Worm (Caenorhabditis elegans): ENCODE results near the gene gdh-1.

Gene gdh-1

ce11 chrIV:11950270-11950669 lies 2.8 kb upstream of the gdh-1 start, which contains the start of gene tbx-36:
tbx-36 (plus strand) TSS chrIV:11950570.
- TF ChIP-seq fkh-8 (tag; optimal IDR thresholded peaks at IDR 0.05) (no peak), sup-37 (GFP tag; optimal IDR thresholded peaks at IDR 0.05) (no peak), ceh-90 (tag; optimal IDR thresholded peaks at IDR 0.05) (no peak), efl-1 (optimal IDR thresholded peaks at IDR 0.05) (no peak), efl-1 (GFP tag; optimal IDR thresholded peaks at IDR 0.05 in 1 of 2) (peak in 1 of 2 experiments; percentile 24), lin-15B (tag; optimal IDR thresholded peaks at IDR 0.05) (no peak)

- TF ChIP-seq nhr-71 (tag; optimal IDR thresholded peaks at IDR 0.05) (peak; percentile 74), mab-9 (GFP tag; IDR thresholded peaks at IDR 0.05) (no peak), F16B12.6 (tag; optimal IDR thresholded peaks at IDR 0.05) (no peak), efl-1 (optimal IDR thresholded peaks at IDR 0.05) (peak in 1 of 2 experiments; percentile 15), efl-1 (GFP tag; optimal IDR thresholded peaks at IDR 0.05 in 1 of 2) (no peak), mep-1 (tag; optimal IDR thresholded peaks at IDR 0.05) (no peak), isw-1 (GFP tag; IDR thresholded peaks at IDR 0.05) (no peak), xbp-1 (tag; optimal IDR thresholded peaks at IDR 0.05) (peak; percentile 1), pax-3 (tag; optimal IDR thresholded peaks at IDR 0.05) (peak; percentile 37), snpc-4 (tag; optimal IDR thresholded peaks at IDR 0.05) (no peak), dsc-1 (tag; optimal IDR thresholded peaks at IDR 0.05) (no peak), fkh-4 (tag; optimal IDR thresholded peaks at IDR 0.05; ENCODE audit: borderline replicate concordance) (no peak), ztf-11 (tag; optimal IDR thresholded peaks at IDR 0.05) (no peak), ceh-8 (GFP tag; optimal IDR thresholded peaks at IDR 0.05) (no peak), snu-23 (GFP tag; optimal IDR thresholded peaks at IDR 0.05) (peak; percentile 50), fkh-10 (GFP tag; optimal IDR thresholded peaks at IDR 0.05) (no peak), dpl-1 (GFP tag; optimal IDR thresholded peaks at IDR 0.05) (no peak), ceh-90 (tag; optimal IDR thresholded peaks at IDR 0.05) (no peak), nhr-77 (tag; optimal IDR thresholded peaks at IDR 0.05) (no peak), rnt-1 (tag; optimal IDR thresholded peaks at IDR 0.05) (no peak), sox-4 (tag; optimal IDR thresholded peaks at IDR 0.05) (no peak), pqm-1 (tag; optimal IDR thresholded peaks at IDR 0.05) (no peak), ceh-88 (GFP tag; IDR thresholded peaks at IDR 0.05) (no peak), mdl-1 (tag; optimal IDR thresholded peaks at IDR 0.05) (no peak), mef-2 (tag; optimal IDR thresholded peaks at IDR 0.05) (no peak), ztf-4 (tag; optimal IDR thresholded peaks at IDR 0.05) (peak; percentile 74), C16A3.4 (tag; optimal IDR thresholded peaks at IDR 0.05) (no peak), hpl-2 (GFP tag; optimal IDR thresholded peaks at IDR 0.05) (peak; percentile 43), lin-15B (tag; optimal IDR thresholded peaks at IDR 0.05) (no peak), ces-1 (GFP tag; optimal IDR thresholded peaks at IDR 0.05) (no peak), Y116A8C.19 (tag; optimal IDR thresholded peaks at IDR 0.05; ENCODE audit: borderline replicate concordance) (no peak), sup-37 (GFP tag; optimal IDR thresholded peaks at IDR 0.05) (no peak), C04F5.9 (tag; optimal IDR thresholded peaks at IDR 0.05) (no peak), egl-27 (tag; optimal IDR thresholded peaks at IDR 0.05) (no peak), zip-4 (GFP tag; optimal IDR thresholded peaks at IDR 0.05) (no peak), ets-5 (GFP tag; IDR thresholded peaks at IDR 0.05) (no peak), lin-13 (GFP tag; optimal IDR thresholded peaks at IDR 0.05) (no peak), hlh-4 (tag; optimal IDR thresholded peaks at IDR 0.05) (no peak), alr-1 (tag; optimal IDR thresholded peaks at IDR 0.05; ENCODE audit: borderline replicate concordance) (no peak), nhr-237 (tag; optimal IDR thresholded peaks at IDR 0.05) (no peak), lin-14 (GFP tag; optimal IDR thresholded peaks at IDR 0.05) (peak; percentile 34), fos-1 (tag; optimal IDR thresholded peaks at IDR 0.05) (no peak), tbx-2 (tag; optimal IDR thresholded peaks at IDR 0.05) (peak; percentile 7), aly-2 (tag; optimal IDR thresholded peaks at IDR 0.05) (peak; percentile 93), nhr-84 (tag; optimal IDR thresholded peaks at IDR 0.05) (no peak), unc-30 (tag; optimal IDR thresholded peaks at IDR 0.05) (no peak), lin-39 (tag; optimal IDR thresholded peaks at IDR 0.05) (no peak), nhr-76 (tag; optimal IDR thresholded peaks at IDR 0.05) (no peak), nhr-19 (GFP tag; conservative IDR thresholded peaks at IDR 0.05) (peak; percentile 30; the same call in 1 of the 2 replicates), grh-1 (GFP tag; IDR thresholded peaks at IDR 0.05) (0 out of 2 replicates have a peak, but pooled peaks have one; percentile 24)
These were observed 2.5 kb downstream of the gdh-1 start for ce11 chrIV:11955592-11955991.

Measured in whole organism, L1 larva.